Worm (Caenorhabditis elegans) whole organism, mixed stage, embryonic: ENCODE results near the gene gbf-1.
A peak's percentile ranks its signal among the peaks of the same experiment; 100 is the strongest.

Experiments
- M03D4.4 ChIP-seq: sonication (generic microtip); optimal IDR thresholded peaks from 2 replicates; lab custom pipeline; 2017; ENCODE audit warnings: mild to moderate bottlenecking, missing genetic modification characterization, missing compliant biosample characterization
- bed-3 ChIP-seq: fragments of 200-800 bp; sonication (Bioruptor generic); optimal IDR thresholded peaks from 3 replicates; lab custom pipeline; 2018; ENCODE audit warnings: mild to moderate bottlenecking, missing genetic modification characterization, moderate library complexity, missing compliant biosample characterization
- blmp-1 ChIP-seq: fragments of 150-350 bp; optimal IDR thresholded peaks from 2 replicates; lab custom pipeline; 2014; ENCODE audit warnings: missing biosample characterization, missing genetic modification characterization
- ceh-39 ChIP-seq: fragments of 150-350 bp; optimal IDR thresholded peaks from 2 replicates; lab custom pipeline; 2014; ENCODE audit warnings: missing biosample characterization, missing genetic modification characterization
- ceh-43 ChIP-seq: fragments of 200-800 bp; sonication (Bioruptor generic); optimal IDR thresholded peaks from 2 replicates; lab custom pipeline; 2018; ENCODE audit warnings: mild to moderate bottlenecking, missing genetic modification characterization, moderate library complexity, missing compliant biosample characterization
- ceh-83 ChIP-seq: fragments of 200-800 bp; sonication (Bioruptor generic); optimal IDR thresholded peaks from 2 replicates; lab custom pipeline; 2018; ENCODE audit warnings: mild to moderate bottlenecking, missing genetic modification characterization, missing compliant biosample characterization
- ces-1 ChIP-seq: fragments of 150-350 bp; optimal IDR thresholded peaks from 2 replicates; lab custom pipeline; 2014; ENCODE audit warnings: missing biosample characterization, missing genetic modification reagents, missing genetic modification characterization
- cnd-1 ChIP-seq: fragments of 200-800 bp; sonication (Bioruptor generic); optimal IDR thresholded peaks from 2 replicates; lab custom pipeline; 2018; ENCODE audit warnings: mild to moderate bottlenecking, missing genetic modification characterization, missing compliant biosample characterization
- drap-1 ChIP-seq: fragments of 200-800 bp; sonication (Bioruptor generic); optimal IDR thresholded peaks from 3 replicates; lab custom pipeline; 2018; ENCODE audit warnings: mild to moderate bottlenecking, missing genetic modification characterization, missing compliant biosample characterization
- elt-1 ChIP-seq: sonication (generic microtip); optimal IDR thresholded peaks from 2 replicates; lab custom pipeline; 2017; ENCODE audit warnings: missing genetic modification characterization, mild to moderate bottlenecking, missing compliant biosample characterization, antibody characterized with exemption, moderate library complexity, borderline replicate concordance; ENCODE audit not compliant: insufficient read depth
- elt-3 ChIP-seq: fragments of 150-350 bp; optimal IDR thresholded peaks from 2 replicates; lab custom pipeline; 2014; ENCODE audit warnings: missing biosample characterization, missing genetic modification characterization
- flh-1 ChIP-seq: fragments of 200-800 bp; sonication (Bioruptor generic); optimal IDR thresholded peaks from 2 replicates; lab custom pipeline; 2018; ENCODE audit warnings: mild to moderate bottlenecking, missing genetic modification characterization, moderate library complexity, missing compliant biosample characterization
- ham-2 ChIP-seq: fragments of 200-800 bp; sonication (Bioruptor generic); optimal IDR thresholded peaks from 2 replicates; lab custom pipeline; 2018; ENCODE audit warnings: mild to moderate bottlenecking, missing genetic modification characterization, missing compliant biosample characterization
- hlh-1 ChIP-seq: fragments of 150-350 bp; optimal IDR thresholded peaks from 2 replicates; lab custom pipeline; 2014; ENCODE audit warnings: missing biosample characterization, missing genetic modification reagents, missing genetic modification characterization
- lin-13 ChIP-seq: fragments of 150-350 bp; optimal IDR thresholded peaks from 2 replicates; lab custom pipeline; 2014; ENCODE audit warnings: missing biosample characterization, missing genetic modification characterization
- lin-32 ChIP-seq: fragments of 200-800 bp; sonication (Bioruptor generic); optimal IDR thresholded peaks from 2 replicates; lab custom pipeline; 2018; ENCODE audit warnings: mild to moderate bottlenecking, missing genetic modification characterization, missing compliant biosample characterization
- lsy-2 ChIP-seq: fragments of 150-350 bp; optimal IDR thresholded peaks from 2 replicates; lab custom pipeline; 2014; ENCODE audit warnings: missing biosample characterization, missing genetic modification characterization
- mep-1 ChIP-seq: fragments of 150-350 bp; optimal IDR thresholded peaks from 2 replicates; lab custom pipeline; 2017; ENCODE audit warnings: missing biosample characterization, missing genetic modification reagents, missing genetic modification characterization, inconsistent platforms
- mls-2 ChIP-seq: sonication (generic microtip); optimal IDR thresholded peaks from 2 replicates; lab custom pipeline; 2016; ENCODE audit warnings: mild to moderate bottlenecking, missing genetic modification characterization, moderate library complexity, missing compliant biosample characterization
- nhr-12 ChIP-seq: fragments of 150-350 bp; optimal IDR thresholded peaks from 2 replicates; lab custom pipeline; 2014; ENCODE audit warnings: missing biosample characterization, missing genetic modification characterization
- nhr-2 ChIP-seq: fragments of 150-350 bp; optimal IDR thresholded peaks from 2 replicates; lab custom pipeline; 2014; ENCODE audit warnings: missing biosample characterization, missing genetic modification characterization
- nhr-237 ChIP-seq: fragments of 150-350 bp; optimal IDR thresholded peaks from 2 replicates; lab custom pipeline; 2014; ENCODE audit warnings: missing biosample characterization, missing genetic modification characterization
- nhr-28 ChIP-seq: fragments of 150-350 bp; optimal IDR thresholded peaks from 2 replicates; lab custom pipeline; 2014; ENCODE audit warnings: missing biosample characterization, missing genetic modification characterization
- pha-4 ChIP-seq: fragments of 150-350 bp; optimal IDR thresholded peaks from 2 replicates; lab custom pipeline; 2018; ENCODE audit warnings: missing biosample characterization, missing genetic modification reagents, missing genetic modification characterization
- sem-2 ChIP-seq: fragments of 200-800 bp; sonication (Bioruptor generic); optimal IDR thresholded peaks from 2 replicates; lab custom pipeline; 2018; ENCODE audit warnings: mild to moderate bottlenecking, missing genetic modification characterization, missing compliant biosample characterization
- snpc-4 ChIP-seq: fragments of 150-350 bp; optimal IDR thresholded peaks from 2 replicates; lab custom pipeline; 2014; ENCODE audit warnings: missing biosample characterization, missing genetic modification characterization
- tbx-8 ChIP-seq: fragments of 200-800 bp; sonication (Bioruptor generic); optimal IDR thresholded peaks from 2 replicates; lab custom pipeline; 2018; ENCODE audit warnings: mild to moderate bottlenecking, missing genetic modification characterization, moderate library complexity, missing compliant biosample characterization
- unc-39 ChIP-seq: fragments of 150-350 bp; optimal IDR thresholded peaks from 2 replicates; lab custom pipeline; 2014; ENCODE audit warnings: missing biosample characterization, missing genetic modification characterization
- unc-62 ChIP-seq: fragments of 150-350 bp; optimal IDR thresholded peaks from 2 replicates; lab custom pipeline; 2014; ENCODE audit warnings: missing biosample characterization, missing genetic modification reagents, missing genetic modification characterization
- zip-8 ChIP-seq: fragments of 150-350 bp; optimal IDR thresholded peaks from 2 replicates; lab custom pipeline; 2014; ENCODE audit warnings: missing biosample characterization, missing genetic modification characterization
- ztf-11 ChIP-seq: fragments of 150-350 bp; optimal IDR thresholded peaks from 2 replicates; lab custom pipeline; 2014; ENCODE audit warnings: missing biosample characterization, missing genetic modification characterization

gbf-1 gene

ce11 chrIII:11730850-11731249, 42.6 kb downstream of the gbf-1 start:
- TF ChIP-seq mep-1 (no peak), ceh-39 (tag; lab: Kevin White, UChicago) (no peak), unc-62 (GFP tag; lab: Kevin White, UChicago) (no peak), snpc-4 (no peak), bed-3 (GFP tag; lab: Kevin White, UChicago) (no peak), nhr-28 (tag; lab: Kevin White, UChicago) (no peak), pha-4 (tag; lab: Kevin White, UChicago) (no peak), flh-1 (GFP tag; lab: Kevin White, UChicago) (no peak), ces-1 (no peak)

- no peak for TF ChIP-seq unc-39 (tag; lab: Kevin White, UChicago)
- no peak for TF ChIP-seq nhr-12 (tag; lab: Kevin White, UChicago)
- TF ChIP-seq pha-4 (tag; lab: Kevin White, UChicago): no peak
- TF ChIP-seq elt-1: no peak
- no peak for TF ChIP-seq lin-13 (tag; lab: Kevin White, UChicago)
- no peak for TF ChIP-seq zip-8 (tag; lab: Kevin White, UChicago)
- no peak for TF ChIP-seq nhr-28 (tag; lab: Kevin White, UChicago)
- no peak for TF ChIP-seq ham-2 (GFP tag; lab: Kevin White, UChicago)
- no peak for TF ChIP-seq tbx-8 (GFP tag; lab: Kevin White, UChicago)
- no peak for TF ChIP-seq lsy-2
- TF ChIP-seq cnd-1 (tag; lab: Kevin White, UChicago): no peak
- TF ChIP-seq bed-3 (GFP tag; lab: Kevin White, UChicago): no peak
- TF ChIP-seq M03D4.4: no peak
Measured at ce11 chrIII:11730312-11730711, 43.2 kb downstream of the gbf-1 start, which contains the start of gene Y41C4A.18. Gene Y41C4A.18, plus strand, starts transcription at chrIII:11730612.

ce11 chrIII:11727010-11727409, 46.5 kb downstream of the gbf-1 start:
- no peak for TF ChIP-seq cnd-1 (tag; lab: Kevin White, UChicago)
- TF ChIP-seq elt-3 (tag; lab: Kevin White, UChicago): peak; percentile 35

- TF ChIP-seq bed-3 (GFP tag; lab: Kevin White, UChicago) (no peak), cnd-1 (tag; lab: Kevin White, UChicago) (no peak), nhr-237 (tag; lab: Kevin White, UChicago) (no peak), nhr-28 (tag; lab: Kevin White, UChicago) (no peak), ceh-83 (no peak), blmp-1 (tag; lab: Kevin White, UChicago) (no peak), zip-8 (tag; lab: Kevin White, UChicago) (no peak), tbx-8 (GFP tag; lab: Kevin White, UChicago) (no peak)
Measured at ce11 chrIII:11726590-11726989, 46.9 kb downstream of the gbf-1 start, which contains the start of gene Y41C4A.12. Gene Y41C4A.12, minus strand, starts transcription at chrIII:11726690.

DNA sequence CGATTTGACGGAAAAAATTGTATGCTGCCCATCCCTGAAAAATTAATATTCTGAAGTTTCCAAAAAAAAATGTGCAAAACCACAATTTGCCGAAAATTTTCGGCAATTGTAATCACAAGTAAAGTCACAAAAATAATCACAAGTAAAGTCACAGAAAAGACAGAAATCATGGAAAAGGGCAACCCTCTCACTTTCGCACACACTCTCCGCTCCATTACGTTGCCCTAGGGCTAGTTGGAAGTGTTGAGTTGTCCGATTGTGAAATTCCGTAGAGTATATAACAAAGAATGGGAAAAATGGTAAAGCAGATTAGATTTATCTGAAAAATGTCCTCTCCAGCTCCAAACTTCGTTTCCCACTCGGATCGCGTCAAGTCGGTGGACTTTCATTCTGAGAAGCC, 52.1 kb downstream of the gbf-1 start, which contains the start of gene Y41C4A.32:
Y41C4A.32 (plus strand) TSS at position 302 of the 400 bp plus-strand sequence.
- no peak for TF ChIP-seq drap-1
- no peak for TF ChIP-seq mep-1
- TF ChIP-seq hlh-1 (tag; lab: Kevin White, UChicago): no peak
- no peak for TF ChIP-seq tbx-8 (GFP tag; lab: Kevin White, UChicago)
- no peak for TF ChIP-seq ztf-11
- TF ChIP-seq cnd-1 (tag; lab: Kevin White, UChicago): no peak
- no peak for TF ChIP-seq nhr-2 (tag; lab: Kevin White, UChicago)
- no peak for TF ChIP-seq pha-4 (tag; lab: Kevin White, UChicago)
- no peak for TF ChIP-seq ceh-83
- no peak for TF ChIP-seq unc-62 (GFP tag; lab: Kevin White, UChicago)
- TF ChIP-seq sem-2 (GFP tag; lab: Kevin White, UChicago): no peak
- TF ChIP-seq unc-39 (tag; lab: Kevin White, UChicago): no peak
- no peak for TF ChIP-seq mls-2
- TF ChIP-seq ceh-43 (GFP tag; lab: Kevin White, UChicago): no peak
- TF ChIP-seq bed-3 (GFP tag; lab: Kevin White, UChicago): no peak
- TF ChIP-seq zip-8 (tag; lab: Kevin White, UChicago): no peak
- no peak for TF ChIP-seq lin-32 (GFP tag; lab: Kevin White, UChicago)
- TF ChIP-seq M03D4.4: no peak
